Worm (Caenorhabditis elegans) whole organism, mixed stage, embryonic: ENCODE measurements around the gene F42G10.1.

ENCODE experiments used
- blmp-1 ChIP-seq: fragments of 150-350 bp; optimal IDR thresholded peaks from 2 replicates; lab custom pipeline; 2014; ENCODE audit warnings: missing biosample characterization, missing genetic modification characterization
- ces-1 ChIP-seq: fragments of 150-350 bp; optimal IDR thresholded peaks from 2 replicates; lab custom pipeline; 2014; ENCODE audit warnings: missing biosample characterization, missing genetic modification reagents, missing genetic modification characterization
- lin-32 ChIP-seq: fragments of 200-800 bp; sonication (Bioruptor generic); optimal IDR thresholded peaks from 2 replicates; lab custom pipeline; 2018; ENCODE audit warnings: mild to moderate bottlenecking, missing genetic modification characterization, missing compliant biosample characterization
- lsy-2 ChIP-seq: fragments of 150-350 bp; optimal IDR thresholded peaks from 2 replicates; lab custom pipeline; 2014; ENCODE audit warnings: missing biosample characterization, missing genetic modification characterization
- nhr-12 ChIP-seq: fragments of 150-350 bp; optimal IDR thresholded peaks from 2 replicates; lab custom pipeline; 2014; ENCODE audit warnings: missing biosample characterization, missing genetic modification characterization
- nhr-237 ChIP-seq: fragments of 150-350 bp; optimal IDR thresholded peaks from 2 replicates; lab custom pipeline; 2014; ENCODE audit warnings: missing biosample characterization, missing genetic modification characterization
- pha-4 ChIP-seq: fragments of 150-350 bp; optimal IDR thresholded peaks from 2 replicates; lab custom pipeline; 2018; ENCODE audit warnings: missing biosample characterization, missing genetic modification reagents, missing genetic modification characterization
- sem-2 ChIP-seq: fragments of 200-800 bp; sonication (Bioruptor generic); optimal IDR thresholded peaks from 2 replicates; lab custom pipeline; 2018; ENCODE audit warnings: mild to moderate bottlenecking, missing genetic modification characterization, missing compliant biosample characterization
- snpc-4 ChIP-seq: fragments of 150-350 bp; optimal IDR thresholded peaks from 2 replicates; lab custom pipeline; 2014; ENCODE audit warnings: missing biosample characterization, missing genetic modification characterization
- unc-39 ChIP-seq: fragments of 150-350 bp; optimal IDR thresholded peaks from 2 replicates; lab custom pipeline; 2014; ENCODE audit warnings: missing biosample characterization, missing genetic modification characterization
- unc-62 ChIP-seq: fragments of 150-350 bp; optimal IDR thresholded peaks from 2 replicates; lab custom pipeline; 2014; ENCODE audit warnings: missing biosample characterization, missing genetic modification reagents, missing genetic modification characterization

DNA sequence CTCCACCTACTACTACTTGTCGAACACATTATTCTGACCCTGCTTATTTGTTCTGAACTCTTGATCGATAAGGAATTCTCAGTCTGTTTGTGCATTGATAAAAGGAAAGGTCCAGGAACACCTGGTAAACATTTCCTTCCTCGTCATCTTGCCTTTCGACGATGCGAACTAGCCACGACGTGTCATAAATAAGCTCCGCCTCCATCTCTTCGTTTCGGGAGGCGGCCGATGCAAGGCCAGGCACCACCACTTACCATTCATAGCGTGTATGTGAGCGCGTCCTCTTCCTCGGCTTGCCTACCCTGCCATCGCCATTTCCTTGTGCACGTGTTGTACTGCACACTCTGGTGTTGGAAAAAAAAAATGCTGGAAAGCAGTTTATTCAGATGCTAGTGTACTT is 33.1 kb downstream of the F42G10.1 start:
- TF ChIP-seq lin-32 (GFP tag; lab: Kevin White, UChicago) (no peak), unc-39 (no peak), snpc-4 (tag; lab: Kevin White, UChicago) (no peak), blmp-1 (no peak), lsy-2 (tag; lab: Kevin White, UChicago) (no peak), nhr-237 (no peak), sem-2 (GFP tag; lab: Kevin White, UChicago) (no peak), nhr-12 (tag; lab: Kevin White, UChicago) (no peak), pha-4 (tag; lab: Kevin White, UChicago) (no peak), ces-1 (GFP tag; lab: Kevin White, UChicago) (no peak), unc-62 (GFP tag; lab: Kevin White, UChicago) (no peak)
